Fruit fly (Drosophila melanogaster) whole organism, prepupa: Measurements from ENCODE around the gene Spn28F.

ENCODE experiments used
- Blimp-1 ChIP-seq: fragments of 200-800 bp; sonication (Bioruptor generic); optimal IDR thresholded peaks from 3 replicates; lab custom pipeline; 2017; ENCODE audit warnings: missing biosample characterization, missing genetic modification characterization, mild to moderate bottlenecking, moderate library complexity, missing genetic modification reagents
- CG10631 ChIP-seq: fragments of 200-800 bp; sonication (Bioruptor generic); optimal IDR thresholded peaks from 2 replicates; lab custom pipeline; 2016; ENCODE audit warnings: missing biosample characterization, missing genetic modification characterization
- CG11294 ChIP-seq: fragments of 200-800 bp; sonication (Bioruptor generic); IDR thresholded peaks from 2 replicates; pipeline ENCODE4 v1.3.6; 2022; ENCODE audit warnings: missing biosample characterization, missing genetic modification characterization
- CG11762 ChIP-seq: fragments of 200-800 bp; sonication (Bioruptor generic); optimal IDR thresholded peaks from 3 replicates; lab custom pipeline; 2016; ENCODE audit warnings: missing biosample characterization, missing genetic modification characterization; ENCODE audit not compliant: insufficient read depth
- CG15336 ChIP-seq: fragments of 200-800 bp; sonication (Bioruptor generic); IDR thresholded peaks from 2 replicates; pipeline ENCODE4 v1.3.6; 2022; ENCODE audit warnings: missing biosample characterization, missing genetic modification characterization
- CG1621 ChIP-seq: fragments of 200-800 bp; sonication (Bioruptor generic); optimal IDR thresholded peaks from 3 replicates; lab custom pipeline; 2018; ENCODE audit warnings: missing biosample characterization, mild to moderate bottlenecking, missing genetic modification characterization
- CG16779 ChIP-seq: fragments of 200-800 bp; sonication (Bioruptor generic); optimal IDR thresholded peaks from 3 replicates; lab custom pipeline; 2017; ENCODE audit warnings: missing biosample characterization, mild to moderate bottlenecking, missing genetic modification characterization
- CG3032 ChIP-seq: fragments of 200-800 bp; optimal IDR thresholded peaks from 2 replicates; lab custom pipeline; 2019; ENCODE audit warnings: missing biosample characterization, mild to moderate bottlenecking, missing genetic modification characterization, moderate library complexity
- CG31627 ChIP-seq: fragments of 200-800 bp; sonication (Bioruptor generic); optimal IDR thresholded peaks from 3 replicates; lab custom pipeline; 2016; ENCODE audit warnings: missing biosample characterization, missing genetic modification characterization
- CG32006 ChIP-seq: fragments of 200-800 bp; sonication (Bioruptor generic); optimal IDR thresholded peaks from 3 replicates; lab custom pipeline; 2017; ENCODE audit warnings: missing biosample characterization, mild to moderate bottlenecking, missing genetic modification characterization
- CG34406 ChIP-seq: fragments of 200-800 bp; sonication (Bioruptor generic); optimal IDR thresholded peaks from 3 replicates; lab custom pipeline; 2016; ENCODE audit warnings: missing biosample characterization, missing genetic modification characterization
- CG3919 ChIP-seq: fragments of 200-800 bp; sonication (Bioruptor generic); optimal IDR thresholded peaks from 3 replicates; lab custom pipeline; 2016; ENCODE audit warnings: missing biosample characterization, missing genetic modification characterization
- CG6163 ChIP-seq: fragments of 200-800 bp; sonication (Bioruptor generic); IDR thresholded peaks from 3 replicates; pipeline ENCODE4 v1.3.6; 2022; ENCODE audit warnings: missing biosample characterization, missing genetic modification characterization
- CG6276 ChIP-seq: fragments of 200-800 bp; sonication (Bioruptor generic); optimal IDR thresholded peaks from 2 replicates; lab custom pipeline; 2017; ENCODE audit warnings: missing biosample characterization, mild to moderate bottlenecking, missing genetic modification characterization
- CG7368 ChIP-seq: fragments of 200-800 bp; sonication (Bioruptor generic); optimal IDR thresholded peaks from 3 replicates; lab custom pipeline; 2016; ENCODE audit warnings: missing biosample characterization, missing genetic modification characterization
- CG8119 ChIP-seq: fragments of 200-800 bp; sonication (Bioruptor generic); IDR thresholded peaks from 3 replicates; pipeline ENCODE4 v1.3.6; 2022; ENCODE audit warnings: missing biosample characterization, missing genetic modification characterization
- CG8632 ChIP-seq: fragments of 200-800 bp; sonication (Bioruptor generic); optimal IDR thresholded peaks from 3 replicates; lab custom pipeline; 2016; ENCODE audit warnings: missing biosample characterization, missing genetic modification characterization
- CG9139 ChIP-seq: fragments of 200-800 bp; sonication (Bioruptor generic); optimal IDR thresholded peaks from 3 replicates; lab custom pipeline; 2017; ENCODE audit warnings: missing biosample characterization, mild to moderate bottlenecking, missing genetic modification characterization
- Eip75B ChIP-seq: fragments of 200-800 bp; sonication (Bioruptor generic); optimal IDR thresholded peaks from 3 replicates; lab custom pipeline; 2016; ENCODE audit warnings: missing biosample characterization, missing genetic modification characterization
- Eip78C ChIP-seq: fragments of 200-800 bp; sonication (Bioruptor generic); peaks from one replicate; lab custom pipeline; 2016; ENCODE audit warnings: missing biosample characterization, missing genetic modification characterization
- Ets21C ChIP-seq: fragments of 200-800 bp; sonication (Bioruptor generic); optimal IDR thresholded peaks from 3 replicates; lab custom pipeline; 2016; ENCODE audit warnings: missing biosample characterization, missing genetic modification characterization
- Ets96B ChIP-seq: fragments of 200-800 bp; optimal IDR thresholded peaks from 2 replicates; lab custom pipeline; 2019; ENCODE audit warnings: missing biosample characterization, mild to moderate bottlenecking, missing genetic modification characterization, moderate library complexity
- Gug ChIP-seq: fragments of 200-800 bp; sonication (Bioruptor generic); IDR thresholded peaks from 2 replicates; pipeline ENCODE4 v1.3.6; 2022; ENCODE audit warnings: missing biosample characterization, missing genetic modification characterization
- Hr38 ChIP-seq: sonication (Bioruptor generic); optimal IDR thresholded peaks from 2 replicates; lab custom pipeline; 2016; ENCODE audit warnings: missing biosample characterization, missing genetic modification characterization
- Hr39 ChIP-seq: fragments of 200-800 bp; sonication (Bioruptor generic); optimal IDR thresholded peaks from 2 replicates; lab custom pipeline; 2016; ENCODE audit warnings: missing biosample characterization, missing genetic modification characterization
- Hr4 ChIP-seq: fragments of 200-800 bp; sonication (Bioruptor generic); optimal IDR thresholded peaks from 3 replicates; lab custom pipeline; 2016; ENCODE audit warnings: missing biosample characterization, missing genetic modification characterization
- Lpt ChIP-seq: fragments of 200-800 bp; sonication (Bioruptor generic); optimal IDR thresholded peaks from 3 replicates; lab custom pipeline; 2016; ENCODE audit warnings: missing biosample characterization, missing genetic modification characterization
- Met ChIP-seq: fragments of 200-800 bp; sonication (Bioruptor generic); optimal IDR thresholded peaks from 3 replicates; lab custom pipeline; 2016; ENCODE audit warnings: missing biosample characterization, missing genetic modification characterization
- OdsH ChIP-seq: fragments of 200-800 bp; sonication (Bioruptor generic); optimal IDR thresholded peaks from 3 replicates; lab custom pipeline; 2016; ENCODE audit warnings: missing biosample characterization, missing genetic modification characterization
- Smox ChIP-seq: fragments of 200-800 bp; sonication (Bioruptor generic); optimal IDR thresholded peaks from 3 replicates; lab custom pipeline; 2016; ENCODE audit warnings: missing biosample characterization, missing genetic modification characterization
- Sox102F ChIP-seq: fragments of 200-800 bp; sonication (Bioruptor generic); optimal IDR thresholded peaks from 2 replicates; lab custom pipeline; 2016; ENCODE audit warnings: missing biosample characterization, mild to moderate bottlenecking, missing genetic modification characterization
- Sox14 ChIP-seq: fragments of 200-800 bp; sonication (Bioruptor generic); optimal IDR thresholded peaks from 3 replicates; lab custom pipeline; 2016; ENCODE audit warnings: missing biosample characterization, missing genetic modification characterization
- achi ChIP-seq: fragments of 200-800 bp; sonication (Bioruptor generic); optimal IDR thresholded peaks from 3 replicates; lab custom pipeline; 2016; ENCODE audit warnings: missing biosample characterization, missing genetic modification characterization
- acj6 ChIP-seq: fragments of 200-800 bp; sonication (Bioruptor generic); optimal IDR thresholded peaks from 3 replicates; lab custom pipeline; 2016; ENCODE audit warnings: missing biosample characterization, missing genetic modification characterization
- cyc ChIP-seq: fragments of 200-800 bp; sonication (Bioruptor generic); optimal IDR thresholded peaks from 3 replicates; lab custom pipeline; 2016; ENCODE audit warnings: missing biosample characterization, missing genetic modification characterization
- dac ChIP-seq: fragments of 200-800 bp; sonication (Bioruptor generic); optimal IDR thresholded peaks from 2 replicates; lab custom pipeline; 2017; ENCODE audit warnings: missing biosample characterization, mild to moderate bottlenecking, missing genetic modification characterization
- dsx ChIP-seq: fragments of 200-800 bp; optimal IDR thresholded peaks from 3 replicates; lab custom pipeline; 2019; ENCODE audit warnings: missing biosample characterization, mild to moderate bottlenecking, missing genetic modification characterization, moderate library complexity; ENCODE audit not compliant: poor library complexity, severe bottlenecking
- eg ChIP-seq: fragments of 200-800 bp; sonication (Bioruptor generic); IDR thresholded peaks from 3 replicates; pipeline ENCODE4 v1.3.6; 2022; ENCODE audit warnings: missing biosample characterization, missing genetic modification characterization
- fd59A ChIP-seq: fragments of 200-800 bp; sonication (Bioruptor generic); optimal IDR thresholded peaks from 2 replicates; lab custom pipeline; 2017; ENCODE audit warnings: missing biosample characterization, mild to moderate bottlenecking, missing genetic modification characterization, missing genetic modification reagents
- fkh ChIP-seq: fragments of 200-800 bp; sonication (Bioruptor generic); optimal IDR thresholded peaks from 3 replicates; lab custom pipeline; 2017; ENCODE audit warnings: missing biosample characterization, mild to moderate bottlenecking, missing genetic modification characterization, moderate library complexity
- lz ChIP-seq: fragments of 200-800 bp; sonication (Bioruptor generic); optimal IDR thresholded peaks from 3 replicates; lab custom pipeline; 2016; ENCODE audit warnings: missing biosample characterization, missing genetic modification characterization
- net ChIP-seq: fragments of 200-800 bp; sonication (Bioruptor generic); optimal IDR thresholded peaks from 3 replicates; lab custom pipeline; 2016; ENCODE audit warnings: missing biosample characterization, missing genetic modification characterization
- pdm3 ChIP-seq: fragments of 200-800 bp; sonication (Bioruptor generic); optimal IDR thresholded peaks from 3 replicates; lab custom pipeline; 2016; ENCODE audit warnings: missing biosample characterization, missing genetic modification characterization
- salr ChIP-seq, 2 experiments: fragments of 200-800 bp; sonication (Bioruptor generic); optimal IDR thresholded peaks; 3 replicates each; lab custom pipeline; 2016 to 2018; ENCODE audit warnings: missing biosample characterization in 2 of 2, missing genetic modification characterization in 2 of 2, mild to moderate bottlenecking in 1 of 2
- ss ChIP-seq, 2 experiments: fragments of 200-800 bp; sonication (Bioruptor generic); optimal IDR thresholded peaks; 2 replicates in 1 of 2; 3 replicates in 1 of 2; lab custom pipeline; 2017 to 2018; ENCODE audit warnings: mild to moderate bottlenecking in 2 of 2, missing biosample characterization in 2 of 2, missing genetic modification characterization in 2 of 2, moderate library complexity in 1 of 2
- svp ChIP-seq: fragments of 200-800 bp; sonication (Bioruptor generic); peaks from one replicate; lab custom pipeline; 2016; ENCODE audit warnings: missing biosample characterization, missing genetic modification characterization
- topi ChIP-seq: fragments of 200-800 bp; sonication (Bioruptor generic); optimal IDR thresholded peaks from 3 replicates; lab custom pipeline; 2016; ENCODE audit warnings: missing biosample characterization, missing genetic modification characterization
- vri ChIP-seq: fragments of 200-800 bp; sonication (Bioruptor generic); optimal IDR thresholded peaks from 3 replicates; lab custom pipeline; 2016; ENCODE audit warnings: missing biosample characterization, mild to moderate bottlenecking, missing genetic modification characterization

Spn28F gene

DNA sequence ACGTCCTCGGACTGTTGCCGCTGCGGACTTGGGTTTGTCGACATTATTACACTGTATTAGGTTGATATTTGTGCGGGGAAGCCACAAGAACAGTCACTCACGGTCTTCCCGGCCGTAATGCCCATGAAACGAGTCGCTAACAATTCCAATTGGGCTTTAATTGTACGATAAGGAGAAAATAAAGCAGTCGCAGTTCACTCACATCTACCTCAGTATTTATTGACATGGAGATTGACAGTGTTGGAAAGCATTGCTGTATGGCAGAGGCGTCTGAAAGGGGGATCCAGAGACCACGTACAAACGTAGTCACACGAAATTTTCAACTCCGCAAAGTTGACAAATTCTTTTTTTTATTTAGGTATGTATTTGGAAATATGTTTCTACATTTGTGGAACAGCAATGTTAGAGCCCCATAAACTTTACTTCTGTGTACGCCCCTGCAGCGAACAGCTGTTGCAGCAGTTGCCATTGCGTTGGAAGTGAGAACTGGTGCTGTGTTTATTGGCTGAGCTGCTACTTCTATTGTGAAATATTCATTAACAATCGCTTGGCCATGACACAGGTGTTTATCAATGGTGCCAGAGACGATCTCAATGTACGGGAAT lies 28.8 kb downstream of the Spn28F start, which contains the start of the genes CG8372 and CG8360 (continued):
- TF ChIP-seq CG3919 (GFP tag; lab: Kevin White, UChicago) (peak; percentile 100), CG8632 (peak; percentile 99), Eip75B (GFP tag; lab: Kevin White, UChicago) (peak; percentile 99), Sox102F (peak; percentile 100), vri (peak; percentile 99), Gug (GFP tag; lab: Robert Waterston, UW) (peak; percentile 99), eg (GFP tag; lab: Robert Waterston, UW) (peak; percentile 99), Smox (GFP tag; lab: Kevin White, UChicago) (peak; percentile 99), Hr39 (GFP tag; lab: Kevin White, UChicago) (peak; percentile 100)
- TF ChIP-seq, all 60 proteins: peak for 60

dm6 chr2L:8211070-8211469 lies 30.5 kb downstream of the Spn28F start, which contains the start of gene Ssb-c31a:
TSS of gene Ssb-c31a (plus strand) at chr2L:8211347.
- TF ChIP-seq pdm3 (GFP tag; lab: Kevin White, UChicago) (peak; percentile 61), CG6276 (GFP tag; lab: Kevin White, UChicago) (no peak), CG1621 (tag; lab: Kevin White, UChicago) (no peak), CG15336 (GFP tag; lab: Robert Waterston, UW) (no peak), acj6 (peak; percentile 65), Lpt (GFP tag; lab: Kevin White, UChicago) (no peak), CG6163 (GFP tag; lab: Robert Waterston, UW) (0 out of 3 replicates have a peak, but pooled peaks have one; percentile 22), CG34406 (GFP tag; lab: Kevin White, UChicago) (peak; percentile 4), CG10631 (peak; percentile 54), Ets21C (GFP tag; lab: Kevin White, UChicago) (peak; percentile 28), cyc (peak; percentile 62), CG16779 (tag; lab: Kevin White, UChicago) (no peak), ss (GFP tag; optimal IDR thresholded peaks at IDR 0.05; lab: Kevin White, UChicago) (peak; percentile 34 to 65), Eip78C (GFP tag; lab: Kevin White, UChicago) (peak; percentile 87), Hr38 (GFP tag; lab: Kevin White, UChicago) (no peak), CG3919 (GFP tag; lab: Kevin White, UChicago) (peak; percentile 64), Gug (GFP tag; lab: Robert Waterston, UW) (no peak; the same call in 1 of the 2 replicates), topi (GFP tag; lab: Kevin White, UChicago) (peak; percentile 64), CG11294 (GFP tag; lab: Robert Waterston, UW) (no peak), Sox14 (peak; percentile 65), net (GFP tag; lab: Kevin White, UChicago) (no peak), svp (GFP tag; lab: Kevin White, UChicago) (peak; percentile 66), Ets96B (tag; lab: Kevin White, UChicago) (peak; percentile 40), fkh (no peak), Hr4 (peak; percentile 50), salr (GFP tag; optimal IDR thresholded peaks at IDR 0.05; lab: Kevin White, UChicago) (peak in 1 of 2 experiments; percentile 7), CG32006 (GFP tag; lab: Kevin White, UChicago) (peak; percentile 5), CG31627 (GFP tag; lab: Kevin White, UChicago) (peak; percentile 60), achi (GFP tag; lab: Kevin White, UChicago) (peak; percentile 63), lz (peak; percentile 53), Eip75B (GFP tag; lab: Kevin White, UChicago) (peak; percentile 70), OdsH (GFP tag; lab: Kevin White, UChicago) (peak; percentile 62), CG3032 (tag; lab: Kevin White, UChicago) (peak; percentile 44), CG8632 (no peak), CG7368 (GFP tag; lab: Kevin White, UChicago) (no peak), dsx (GFP tag; lab: Kevin White, UChicago) (peak; percentile 9), CG9139 (GFP tag; lab: Kevin White, UChicago) (peak; percentile 5), Met (GFP tag; lab: Kevin White, UChicago) (peak; percentile 69), Sox102F (peak; percentile 66), Smox (GFP tag; lab: Kevin White, UChicago) (peak; percentile 57), vri (peak; percentile 46), fd59A (GFP tag; lab: Kevin White, UChicago) (no peak), CG8119 (no peak), dac (no peak), CG11762 (GFP tag; lab: Kevin White, UChicago) (peak; percentile 7), Blimp-1 (GFP tag; lab: Kevin White, UChicago) (no peak)
